Fruit fly (Drosophila melanogaster) whole organism, pupa: ENCODE data around the gene CG32706.

Source experiments
- CG10348 ChIP-seq: fragments of 200-800 bp; sonication (Bioruptor generic); IDR thresholded peaks from 2 replicates; pipeline ENCODE4 v1.3.6; 2022; ENCODE audit warnings: missing biosample characterization, missing genetic modification characterization
- CG12605 ChIP-seq: fragments of 200-800 bp; sonication (Bioruptor generic); IDR thresholded peaks from 2 replicates; pipeline ENCODE4 v1.3.6; 2022; ENCODE audit warnings: missing biosample characterization, missing genetic modification characterization
- CG13204 ChIP-seq: fragments of 200-800 bp; sonication (Bioruptor generic); optimal IDR thresholded peaks from 2 replicates; lab custom pipeline; 2018; ENCODE audit warnings: missing biosample characterization, mild to moderate bottlenecking, missing genetic modification characterization, moderate library complexity
- CG14655 ChIP-seq: fragments of 200-800 bp; sonication (Bioruptor generic); optimal IDR thresholded peaks from 3 replicates; lab custom pipeline; 2017; ENCODE audit warnings: mild to moderate bottlenecking, missing biosample characterization, missing genetic modification reagents, missing genetic modification characterization
- CG15710 ChIP-seq: fragments of 200-800 bp; sonication (Bioruptor generic); optimal IDR thresholded peaks from 2 replicates; lab custom pipeline; 2018; ENCODE audit warnings: missing biosample characterization, mild to moderate bottlenecking, missing genetic modification characterization, moderate library complexity
- CG17806 ChIP-seq: fragments of 200-800 bp; sonication (Bioruptor generic); optimal IDR thresholded peaks from 2 replicates; lab custom pipeline; 2018; ENCODE audit warnings: missing biosample characterization, mild to moderate bottlenecking, missing genetic modification characterization, moderate library complexity
- CG32121 ChIP-seq: fragments of 200-800 bp; sonication (Bioruptor generic); IDR thresholded peaks from 2 replicates; pipeline ENCODE4 v1.3.6; 2022; ENCODE audit warnings: missing biosample characterization, missing genetic modification characterization
- CG34367 ChIP-seq: fragments of 200-800 bp; sonication (Bioruptor generic); optimal IDR thresholded peaks from 2 replicates; lab custom pipeline; 2018; ENCODE audit warnings: missing biosample characterization, mild to moderate bottlenecking, missing genetic modification characterization
- CG4496 ChIP-seq: fragments of 200-800 bp; sonication (Bioruptor generic); IDR thresholded peaks from 3 replicates; pipeline ENCODE4 v1.3.6; 2022; ENCODE audit warnings: missing biosample characterization, missing genetic modification characterization
- CG8159 ChIP-seq: fragments of 200-800 bp; sonication (Bioruptor generic); optimal IDR thresholded peaks from 3 replicates; lab custom pipeline; 2018; ENCODE audit warnings: missing biosample characterization, mild to moderate bottlenecking, missing genetic modification characterization, moderate library complexity
- CG8301 ChIP-seq: fragments of 200-800 bp; sonication (Bioruptor generic); optimal IDR thresholded peaks from 2 replicates; lab custom pipeline; 2018; ENCODE audit warnings: missing biosample characterization, mild to moderate bottlenecking, missing genetic modification characterization
- CG9948 ChIP-seq: fragments of 200-800 bp; sonication (Bioruptor generic); optimal IDR thresholded peaks from 2 replicates; lab custom pipeline; 2018; ENCODE audit warnings: missing biosample characterization, mild to moderate bottlenecking, missing genetic modification characterization, moderate library complexity
- D1 ChIP-seq: fragments of 200-800 bp; sonication (Bioruptor generic); optimal IDR thresholded peaks from 2 replicates; lab custom pipeline; 2018; ENCODE audit warnings: missing biosample characterization, mild to moderate bottlenecking, missing genetic modification characterization, moderate library complexity
- EcR ChIP-seq: fragments of 200-800 bp; sonication (Bioruptor generic); optimal IDR thresholded peaks from 3 replicates; lab custom pipeline; 2019; ENCODE audit warnings: missing biosample characterization, missing genetic modification characterization, mild to moderate bottlenecking, moderate library complexity, missing genetic modification reagents
- Ets98B ChIP-seq: fragments of 200-800 bp; sonication (Bioruptor generic); IDR thresholded peaks from 2 replicates; pipeline ENCODE4 v1.3.6; 2022; ENCODE audit warnings: missing biosample characterization, missing genetic modification characterization
- Pif1A ChIP-seq: fragments of 200-800 bp; sonication (Bioruptor generic); optimal IDR thresholded peaks from 3 replicates; lab custom pipeline; 2016; ENCODE audit warnings: missing biosample characterization, missing genetic modification characterization
- Pif1B ChIP-seq: fragments of 200-800 bp; sonication (Bioruptor generic); optimal IDR thresholded peaks from 3 replicates; lab custom pipeline; 2016; ENCODE audit warnings: missing biosample characterization, missing genetic modification characterization
- Snoo ChIP-seq: fragments of 200-800 bp; sonication (Bioruptor generic); optimal IDR thresholded peaks from 3 replicates; lab custom pipeline; 2017; ENCODE audit warnings: missing biosample characterization, mild to moderate bottlenecking, missing genetic modification characterization, inconsistent platforms
- fd96Ca ChIP-seq: fragments of 200-800 bp; sonication (Bioruptor generic); IDR thresholded peaks from 3 replicates; pipeline ENCODE4 v1.3.6; 2022; ENCODE audit warnings: missing biosample characterization, missing genetic modification characterization
- gl ChIP-seq: fragments of 200-800 bp; sonication (Bioruptor generic); optimal IDR thresholded peaks from 2 replicates; lab custom pipeline; 2018; ENCODE audit warnings: missing biosample characterization, mild to moderate bottlenecking, missing genetic modification characterization
- rn ChIP-seq: fragments of 200-800 bp; sonication (Bioruptor generic); IDR thresholded peaks from 2 replicates; pipeline ENCODE4 v1.3.6; 2022; ENCODE audit warnings: missing biosample characterization, missing genetic modification characterization

CG32706 gene

DNA sequence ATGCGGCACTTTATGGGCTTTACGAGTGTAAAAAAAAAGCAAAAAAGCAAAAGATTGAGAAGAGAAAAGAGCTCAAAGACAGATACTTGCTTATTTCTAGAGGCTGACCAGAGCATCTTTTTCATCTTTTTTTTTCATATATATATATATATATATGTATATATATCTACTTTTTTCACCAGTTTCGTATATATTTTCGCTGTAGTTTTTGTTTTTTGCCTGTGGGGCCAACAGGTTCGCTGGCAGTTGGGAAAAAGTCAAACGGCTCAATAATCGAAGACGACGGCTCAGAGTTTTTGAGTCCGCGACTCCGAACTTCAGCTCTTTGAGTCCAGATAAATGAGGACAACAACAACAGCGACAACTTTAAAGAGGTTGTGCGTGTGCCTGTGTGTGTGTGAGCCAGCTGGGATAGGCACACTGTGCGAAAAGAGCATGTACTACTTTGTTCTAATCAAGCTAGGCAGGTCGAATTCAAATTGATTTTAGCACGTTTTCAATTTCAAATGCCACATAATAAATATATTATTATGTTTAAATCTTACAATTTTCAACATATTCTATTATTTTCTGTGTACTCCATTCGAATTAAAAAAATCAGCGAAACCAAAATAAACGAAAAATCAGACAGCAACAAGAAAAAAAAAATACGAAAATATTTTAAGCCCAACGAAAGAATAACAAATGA lies 20.0 kb upstream of the CG32706 start:
- peak; percentile 28 for TF ChIP-seq gl
- peak; percentile 65 for TF ChIP-seq CG14655 (GFP tag; lab: Kevin White, UChicago)
- TF ChIP-seq CG8301 (tag; lab: Kevin White, UChicago): peak; percentile 59
- peak; percentile 60 for TF ChIP-seq CG9948
- TF ChIP-seq CG4496 (GFP tag; lab: Robert Waterston, UW): peak; percentile 87
- TF ChIP-seq Ets98B (GFP tag; lab: Robert Waterston, UW): peak; percentile 81
- peak; percentile 56 for TF ChIP-seq EcR (GFP tag; lab: Kevin White, UChicago)
- peak; percentile 60 for TF ChIP-seq rn
- TF ChIP-seq Pif1A (GFP tag; lab: Kevin White, UChicago): peak; percentile 75
- peak; percentile 42 for TF ChIP-seq CG13204 (GFP tag; lab: Kevin White, UChicago)
- TF ChIP-seq CG17806 (tag; lab: Kevin White, UChicago): peak; percentile 72
- peak; percentile 56 for TF ChIP-seq CG34367 (tag; lab: Kevin White, UChicago)
- peak; percentile 77 for TF ChIP-seq CG15710 (tag; lab: Kevin White, UChicago)
- TF ChIP-seq D1 (tag; lab: Kevin White, UChicago): peak; percentile 62
- peak; percentile 81 for TF ChIP-seq CG8159 (tag; lab: Kevin White, UChicago)
- TF ChIP-seq CG12605 (GFP tag; lab: Robert Waterston, UW): peak; percentile 55; the same call in 1 of the 2 replicates
- no peak for TF ChIP-seq CG10348 (GFP tag; lab: Robert Waterston, UW)
- peak; percentile 79 for TF ChIP-seq Pif1B
- peak; percentile 80 for TF ChIP-seq Snoo (tag; lab: Kevin White, UChicago)
- peak; percentile 65; the same call in 2 of the 3 replicates for TF ChIP-seq fd96Ca (GFP tag; lab: Robert Waterston, UW)
- TF ChIP-seq CG32121: peak; percentile 85

DNA sequence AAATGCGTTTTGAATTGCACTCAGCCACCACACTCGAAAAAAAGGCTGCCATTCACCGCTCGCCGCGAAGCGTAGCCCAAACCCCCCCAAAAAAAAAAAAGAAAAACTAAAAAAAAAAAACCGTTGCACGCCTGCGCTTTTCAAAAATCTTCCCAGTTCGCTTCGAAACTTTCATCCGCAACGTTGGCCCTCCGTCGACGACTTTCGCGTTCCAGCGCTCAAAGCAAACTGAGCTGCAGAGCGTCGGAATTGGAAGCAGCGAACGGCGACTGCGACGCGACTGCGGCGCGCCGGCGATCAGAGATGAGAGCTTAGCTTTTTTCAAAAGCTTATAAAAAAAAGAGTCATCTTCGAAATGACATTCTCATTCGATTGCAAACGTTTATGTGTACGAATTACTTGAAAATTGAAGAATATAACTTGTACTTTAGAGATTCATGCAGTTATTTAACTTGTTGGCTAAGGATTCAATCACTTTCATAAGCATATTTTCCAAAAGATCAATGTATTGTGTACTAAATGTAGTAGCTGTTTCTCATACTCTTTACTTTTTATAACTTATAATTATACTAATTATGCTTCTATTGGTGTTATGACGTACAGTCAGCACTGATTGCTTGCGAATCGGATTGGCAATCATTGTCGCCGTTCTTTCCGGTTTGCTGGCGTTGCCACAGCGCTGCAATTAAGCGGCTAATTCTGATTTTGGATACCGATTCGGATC lies 19.0 kb upstream of the CG32706 start, which contains the start of gene CG15365:
Gene CG15365, minus strand, starts transcription at position 230 of the 724 bp plus-strand sequence.
- TF ChIP-seq CG12605 (GFP tag; lab: Robert Waterston, UW): no peak
- peak; percentile 9; the same call in 1 of the 2 replicates for TF ChIP-seq CG32121
- TF ChIP-seq Pif1B: peak; percentile 6
- no peak for TF ChIP-seq D1 (tag; lab: Kevin White, UChicago)
- TF ChIP-seq rn: no peak
- peak; percentile 52; the same call in 1 of the 3 replicates for TF ChIP-seq CG4496 (GFP tag; lab: Robert Waterston, UW)
- no peak for TF ChIP-seq CG9948
- TF ChIP-seq CG10348 (GFP tag; lab: Robert Waterston, UW): no peak
- peak; percentile 18 for TF ChIP-seq CG14655 (GFP tag; lab: Kevin White, UChicago)
- TF ChIP-seq Pif1A (GFP tag; lab: Kevin White, UChicago): peak; percentile 9
- no peak for TF ChIP-seq gl
- TF ChIP-seq Ets98B (GFP tag; lab: Robert Waterston, UW): peak; percentile 20; the same call in 1 of the 2 replicates
- TF ChIP-seq EcR (GFP tag; lab: Kevin White, UChicago): no peak
- TF ChIP-seq CG8301 (tag; lab: Kevin White, UChicago): no peak
- TF ChIP-seq fd96Ca (GFP tag; lab: Robert Waterston, UW): peak; percentile 26; the same call in 1 of the 3 replicates
- TF ChIP-seq CG8159 (tag; lab: Kevin White, UChicago): peak; percentile 16
- TF ChIP-seq CG34367 (tag; lab: Kevin White, UChicago): peak; percentile 37
- no peak for TF ChIP-seq Snoo (tag; lab: Kevin White, UChicago)
- TF ChIP-seq CG17806 (tag; lab: Kevin White, UChicago): no peak
- TF ChIP-seq CG13204 (GFP tag; lab: Kevin White, UChicago): no peak
- peak; percentile 32 for TF ChIP-seq CG15710 (tag; lab: Kevin White, UChicago)

DNA sequence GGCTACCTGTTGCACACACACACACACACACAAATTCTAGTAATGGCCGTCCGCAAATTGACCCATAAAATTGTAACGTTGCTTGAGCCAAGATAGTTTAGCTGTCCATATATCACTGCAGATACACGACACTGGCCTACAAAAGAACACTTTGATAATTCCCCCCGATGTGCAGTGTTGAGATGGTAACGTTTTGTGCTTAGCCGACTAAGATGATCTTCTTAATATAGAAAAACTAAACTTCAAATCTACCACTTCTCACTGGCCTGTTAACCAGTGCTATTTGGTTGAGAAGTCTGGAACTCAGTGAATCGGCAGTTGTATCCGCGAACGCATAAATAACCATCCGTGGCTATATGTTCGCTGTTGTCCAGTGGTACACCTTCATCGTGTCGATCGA lies 18.1 kb upstream of the CG32706 start:
- TF ChIP-seq CG9948 (peak; percentile 37), EcR (GFP tag; lab: Kevin White, UChicago) (peak; percentile 6), CG8301 (tag; lab: Kevin White, UChicago) (peak; percentile 74), CG34367 (tag; lab: Kevin White, UChicago) (peak; percentile 75), Snoo (tag; lab: Kevin White, UChicago) (no peak), rn (peak; percentile 55; the same call in 1 of the 2 replicates), CG4496 (GFP tag; lab: Robert Waterston, UW) (peak; percentile 92), CG10348 (GFP tag; lab: Robert Waterston, UW) (no peak), Pif1B (peak; percentile 63), D1 (tag; lab: Kevin White, UChicago) (no peak), CG17806 (tag; lab: Kevin White, UChicago) (peak; percentile 64), fd96Ca (GFP tag; lab: Robert Waterston, UW) (peak; percentile 88), Pif1A (GFP tag; lab: Kevin White, UChicago) (peak; percentile 67), CG32121 (peak; percentile 55), CG8159 (tag; lab: Kevin White, UChicago) (peak; percentile 75), CG13204 (GFP tag; lab: Kevin White, UChicago) (peak; percentile 44), CG12605 (GFP tag; lab: Robert Waterston, UW) (peak; percentile 75), gl (peak; percentile 63), CG14655 (GFP tag; lab: Kevin White, UChicago) (peak; percentile 76), Ets98B (GFP tag; lab: Robert Waterston, UW) (peak; percentile 83), CG15710 (tag; lab: Kevin White, UChicago) (peak; percentile 68)

DNA sequence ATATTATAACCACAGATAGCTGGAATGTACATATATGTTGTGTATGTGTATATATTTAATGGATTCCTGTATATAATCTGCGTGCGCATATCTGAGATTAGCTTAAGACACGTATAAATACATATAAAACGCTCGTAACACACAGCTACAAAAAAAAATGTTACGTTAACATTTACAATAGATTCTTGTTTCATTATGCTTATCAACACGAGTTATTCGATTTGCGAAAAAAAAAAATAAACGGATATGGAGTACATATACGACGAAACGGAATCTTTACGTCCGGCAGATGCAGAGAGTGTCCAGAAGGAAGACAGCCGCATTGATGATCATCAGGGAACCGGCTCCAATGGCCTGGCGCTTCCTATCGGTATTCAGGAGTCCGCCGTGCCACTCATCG lies 15.6 kb upstream of the CG32706 start, which contains the start of gene CG10970:
Gene CG10970, minus strand, starts transcription at position 101 of the 400 bp plus-strand sequence.
- TF ChIP-seq CG10348 (GFP tag; lab: Robert Waterston, UW): no peak
- TF ChIP-seq Pif1A (GFP tag; lab: Kevin White, UChicago): no peak
- TF ChIP-seq CG32121: no peak
